Fruit fly (Drosophila melanogaster): ENCODE results near the gene Grip71.
A peak's percentile ranks its signal among the peaks of the same experiment; 100 is the strongest.

Grip71 gene

dm6 chr2L:18664707-18665550 lies 43.7 kb upstream of the Grip71 start:
- peak; percentile 87 for TF ChIP-seq Sp1 (GFP tag; optimal IDR thresholded peaks at IDR 0.05)
- peak; percentile 70 for TF ChIP-seq Jra (GFP tag; optimal IDR thresholded peaks at IDR 0.05)
- TF ChIP-seq HLH106 (tag; optimal IDR thresholded peaks at IDR 0.05) = peak; percentile 91
- TF ChIP-seq Abd-B (GFP tag; optimal IDR thresholded peaks at IDR 0.05) = no peak
- no peak for TF ChIP-seq Dfd (GFP tag; optimal IDR thresholded peaks at IDR 0.05)
- TF ChIP-seq lola (GFP tag; optimal IDR thresholded peaks at IDR 0.05) = no peak
- TF ChIP-seq foxo (GFP tag; optimal IDR thresholded peaks at IDR 0.05) = peak in 1 of 2 experiments; percentile 85
- TF ChIP-seq psq (GFP tag; optimal IDR thresholded peaks at IDR 0.05) = peak; percentile 86
- TF ChIP-seq usp (GFP tag; optimal IDR thresholded peaks at IDR 0.05) = no peak
- TF ChIP-seq Hr78 (GFP tag; optimal IDR thresholded peaks at IDR 0.05) = no peak
- TF ChIP-seq brk (GFP tag; optimal IDR thresholded peaks at IDR 0.05) = no peak
- TF ChIP-seq br (GFP tag; optimal IDR thresholded peaks at IDR 0.05) = peak; percentile 73
- no peak for TF ChIP-seq CrebA (GFP tag; optimal IDR thresholded peaks at IDR 0.05; ENCODE audit: borderline replicate concordance)
- peak; percentile 86 for TF ChIP-seq h (GFP tag; optimal IDR thresholded peaks at IDR 0.05)
- peak; percentile 68 for TF ChIP-seq rgr (GFP tag; optimal IDR thresholded peaks at IDR 0.05)
- no peak for TF ChIP-seq jim (GFP tag; optimal IDR thresholded peaks at IDR 0.05)
- TF ChIP-seq dsf (GFP tag; optimal IDR thresholded peaks at IDR 0.05; ENCODE audit: borderline replicate concordance) = no peak
- TF ChIP-seq Rel (GFP tag; optimal IDR thresholded peaks at IDR 0.05) = no peak
- TF ChIP-seq Rel (tag; optimal IDR thresholded peaks at IDR 0.05) = peak; percentile 45
- peak; percentile 88 for TF ChIP-seq OdsH (GFP tag; optimal IDR thresholded peaks at IDR 0.05)
- peak; percentile 91 for TF ChIP-seq fru (GFP tag; optimal IDR thresholded peaks at IDR 0.05)
- no peak for TF ChIP-seq Myc (optimal IDR thresholded peaks at IDR 0.05)
- TF ChIP-seq dmrt93B (GFP tag; optimal IDR thresholded peaks at IDR 0.05) = peak; percentile 70
- peak; percentile 68 for TF ChIP-seq Dif (GFP tag; optimal IDR thresholded peaks at IDR 0.05; ENCODE audit: partially characterized antibody)
- TF ChIP-seq pan (optimal IDR thresholded peaks at IDR 0.05) = no peak
- TF ChIP-seq GATAd (GFP tag; optimal IDR thresholded peaks at IDR 0.05) = no peak
- TF ChIP-seq sv (GFP tag; optimal IDR thresholded peaks at IDR 0.05) = no peak
- TF ChIP-seq N (GFP tag; optimal IDR thresholded peaks at IDR 0.05) = no peak
- TF ChIP-seq Mio (GFP tag; optimal IDR thresholded peaks at IDR 0.05) = no peak
- TF ChIP-seq Vsx2 (GFP tag; optimal IDR thresholded peaks at IDR 0.05; ENCODE audit: partially characterized antibody) = peak; percentile 86
- peak in 1 of 2 experiments; percentile 40 for TF ChIP-seq dl (GFP tag; optimal IDR thresholded peaks at IDR 0.05; ENCODE audit: insufficient read depth in 1 of 2, partially characterized antibody in 2 of 2)
- TF ChIP-seq CG9705 (GFP tag; optimal IDR thresholded peaks at IDR 0.05) = peak; percentile 72
- peak; percentile 95 for TF ChIP-seq woc (GFP tag; optimal IDR thresholded peaks at IDR 0.05)
- TF ChIP-seq Hr83 (GFP tag; optimal IDR thresholded peaks at IDR 0.05; ENCODE audit: poor library complexity, severe bottlenecking) = peak; percentile 57
- no peak for TF ChIP-seq tai (GFP tag; optimal IDR thresholded peaks at IDR 0.05)
- peak; percentile 78 for TF ChIP-seq Hnf4 (GFP tag; optimal IDR thresholded peaks at IDR 0.05)
- peak; percentile 50 for TF ChIP-seq sage (GFP tag; optimal IDR thresholded peaks at IDR 0.05)
- peak; percentile 44 for TF ChIP-seq CG32264 (GFP tag; optimal IDR thresholded peaks at IDR 0.05)
- TF ChIP-seq ey (GFP tag; optimal IDR thresholded peaks at IDR 0.05) = peak; percentile 81

- TF ChIP-seq psq (GFP tag; optimal IDR thresholded peaks at IDR 0.05) (peak; percentile 3), lola (GFP tag; optimal IDR thresholded peaks at IDR 0.05) (no peak), h (GFP tag; optimal IDR thresholded peaks at IDR 0.05) (no peak), Myc (optimal IDR thresholded peaks at IDR 0.05) (peak; percentile 97), brk (GFP tag; optimal IDR thresholded peaks at IDR 0.05) (no peak), woc (GFP tag; optimal IDR thresholded peaks at IDR 0.05) (no peak), dmrt93B (GFP tag; optimal IDR thresholded peaks at IDR 0.05) (peak; percentile 10), CrebA (GFP tag; optimal IDR thresholded peaks at IDR 0.05; ENCODE audit: borderline replicate concordance) (no peak), usp (GFP tag; optimal IDR thresholded peaks at IDR 0.05) (no peak), fru (GFP tag; optimal IDR thresholded peaks at IDR 0.05) (no peak), Sp1 (GFP tag; optimal IDR thresholded peaks at IDR 0.05) (no peak), Dfd (GFP tag; optimal IDR thresholded peaks at IDR 0.05) (no peak), br (GFP tag; optimal IDR thresholded peaks at IDR 0.05) (no peak), sv (GFP tag; optimal IDR thresholded peaks at IDR 0.05) (peak; percentile 17), CG9705 (GFP tag; optimal IDR thresholded peaks at IDR 0.05) (peak; percentile 18), tai (GFP tag; optimal IDR thresholded peaks at IDR 0.05) (no peak), jim (GFP tag; optimal IDR thresholded peaks at IDR 0.05) (no peak), Hnf4 (GFP tag; optimal IDR thresholded peaks at IDR 0.05) (no peak), foxo (GFP tag; optimal IDR thresholded peaks at IDR 0.05) (peak in 1 of 2 experiments; percentile 47), Abd-B (GFP tag; optimal IDR thresholded peaks at IDR 0.05) (no peak), Vsx2 (GFP tag; optimal IDR thresholded peaks at IDR 0.05; ENCODE audit: partially characterized antibody) (no peak), dl (GFP tag; optimal IDR thresholded peaks at IDR 0.05; ENCODE audit: insufficient read depth in 1 of 2, partially characterized antibody in 2 of 2) (no peak), Rel (GFP tag; optimal IDR thresholded peaks at IDR 0.05) (no peak), Rel (tag; optimal IDR thresholded peaks at IDR 0.05) (no peak), dsf (GFP tag; optimal IDR thresholded peaks at IDR 0.05; ENCODE audit: borderline replicate concordance) (no peak), Mio (GFP tag; optimal IDR thresholded peaks at IDR 0.05) (no peak), OdsH (GFP tag; optimal IDR thresholded peaks at IDR 0.05) (peak; percentile 31), ey (GFP tag; optimal IDR thresholded peaks at IDR 0.05) (no peak), Hr83 (GFP tag; optimal IDR thresholded peaks at IDR 0.05; ENCODE audit: poor library complexity, severe bottlenecking) (peak; percentile 38), GATAd (GFP tag; optimal IDR thresholded peaks at IDR 0.05) (no peak), HLH106 (tag; optimal IDR thresholded peaks at IDR 0.05) (peak; percentile 34), CG32264 (GFP tag; optimal IDR thresholded peaks at IDR 0.05) (no peak), Jra (GFP tag; optimal IDR thresholded peaks at IDR 0.05) (no peak)
Observed at dm6 chr2L:18665952-18666606, 42.6 kb upstream of the Grip71 start.

Measured in whole organism, wandering third instar larva.